Fruit fly (Drosophila melanogaster) whole organism, adult: Measurements from ENCODE around the gene Grx1.

Experiments used
- CG7101 ChIP-seq: fragments of 200-800 bp; sonication (Bioruptor generic); optimal IDR thresholded peaks from 2 replicates; lab custom pipeline; 2018; ENCODE audit warnings: missing biosample characterization, mild to moderate bottlenecking, missing genetic modification characterization, moderate library complexity
- cnc ChIP-seq, 2 experiments: fragments of >200 bp; optimal IDR thresholded peaks; 2 replicates each; lab custom pipeline; 2017
- ovo ChIP-seq: fragments of 200-800 bp; sonication (Bioruptor generic); optimal IDR thresholded peaks from 2 replicates; lab custom pipeline; 2016; ENCODE audit warnings: missing biosample characterization, missing genetic modification characterization
- pad ChIP-seq: fragments of 200-800 bp; sonication (Bioruptor generic); optimal IDR thresholded peaks from 3 replicates; lab custom pipeline; 2017; ENCODE audit warnings: missing biosample characterization, missing genetic modification characterization, mild to moderate bottlenecking, moderate library complexity, missing genetic modification reagents

dm6 chr3L:18916466-18916865, 47.4 kb downstream of the Grx1 start:
- TF ChIP-seq cnc (optimal IDR thresholded peaks at IDR 0.05; lab: Kevin White, UChicago) (no peak), pad (GFP tag; lab: Kevin White, UChicago) (no peak), ovo (no peak), CG7101 (tag; lab: Kevin White, UChicago) (no peak)
